Fruit fly (Drosophila melanogaster) whole organism: ENCODE measurements around the gene THADA.

ENCODE experiments used
- CG8478 ChIP-seq: fragments of >200 bp; optimal IDR thresholded peaks from 2 replicates; lab custom pipeline; 2018; ENCODE audit warnings: inconsistent platforms
- Dll ChIP-seq: fragments of >200 bp; optimal IDR thresholded peaks from 2 replicates; lab custom pipeline; 2017
- pan ChIP-seq: fragments of >200 bp; optimal IDR thresholded peaks from 2 replicates; lab custom pipeline; 2017

dm6 chrX:19875059-19875458 is 9.7 kb upstream of the THADA start:
- TF ChIP-seq pan (lab: Kevin White, UChicago), result no peak
- no peak for TF ChIP-seq CG8478 (lab: Kevin White, UChicago)
- TF ChIP-seq Dll (lab: Kevin White, UChicago), result no peak
